Worm (Caenorhabditis elegans) whole organism, L1 larva: ENCODE measurements around the gene C35A5.6.

Experiments
- C04F5.9 ChIP-seq: sonication (generic microtip); optimal IDR thresholded peaks from 2 replicates; lab custom pipeline; 2016; ENCODE audit warnings: missing genetic modification characterization, missing compliant biosample characterization
- F16B12.6 ChIP-seq: fragments of 150-350 bp; optimal IDR thresholded peaks from 2 replicates; lab custom pipeline; 2014; ENCODE audit warnings: missing biosample characterization, missing genetic modification characterization
- Y116A8C.19 ChIP-seq: sonication (generic microtip); optimal IDR thresholded peaks from 2 replicates; lab custom pipeline; 2016; ENCODE audit warnings: missing compliant biosample characterization, missing genetic modification characterization, borderline replicate concordance
- alr-1 ChIP-seq: fragments of 200-800 bp; sonication (Bioruptor generic); optimal IDR thresholded peaks from 2 replicates; lab custom pipeline; 2018; ENCODE audit warnings: borderline replicate concordance, mild to moderate bottlenecking, missing genetic modification characterization, missing compliant biosample characterization
- aly-2 ChIP-seq: fragments of 150-350 bp; optimal IDR thresholded peaks from 2 replicates; lab custom pipeline; 2014; ENCODE audit warnings: missing biosample characterization, missing genetic modification characterization
- blmp-1 ChIP-seq: fragments of 150-350 bp; optimal IDR thresholded peaks from 2 replicates; lab custom pipeline; 2014; ENCODE audit warnings: missing biosample characterization, missing genetic modification characterization
- ceh-63 ChIP-seq: fragments of 200-800 bp; sonication (Bioruptor generic); optimal IDR thresholded peaks from 2 replicates; lab custom pipeline; 2018; ENCODE audit warnings: mild to moderate bottlenecking, missing genetic modification characterization, missing compliant biosample characterization
- ceh-8 ChIP-seq: fragments of 200-800 bp; sonication (Bioruptor generic); optimal IDR thresholded peaks from 2 replicates; lab custom pipeline; 2018; ENCODE audit warnings: mild to moderate bottlenecking, missing genetic modification characterization, moderate library complexity, missing compliant biosample characterization
- ceh-88 ChIP-seq: fragments of 200-800 bp; sonication (Bioruptor generic); IDR thresholded peaks from 2 replicates; pipeline ENCODE4 v1.3.6; 2022; ENCODE audit warnings: missing genetic modification characterization, missing compliant biosample characterization
- ceh-90 ChIP-seq: sonication (generic microtip); optimal IDR thresholded peaks from 2 replicates; lab custom pipeline; 2016; ENCODE audit warnings: missing genetic modification characterization, missing compliant biosample characterization
- ces-1 ChIP-seq: fragments of 150-350 bp; optimal IDR thresholded peaks from 2 replicates; lab custom pipeline; 2014; ENCODE audit warnings: missing biosample characterization, missing genetic modification reagents, missing genetic modification characterization
- dpl-1 ChIP-seq, 3 experiments: fragments of 150-350 bp in 2 of 3; sonication (generic microtip) in 1 of 3; optimal IDR thresholded peaks; 2 replicates each; lab custom pipeline; 2014 to 2017; ENCODE audit warnings: missing biosample characterization in 3 of 3, missing genetic modification characterization in 3 of 3, missing genetic modification reagents in 3 of 3
- efl-1 ChIP-seq, 4 experiments: fragments of 150-350 bp; optimal IDR thresholded peaks in 3 of 4; peaks in 1 of 4; 1 replicate in 1 of 4; 2 replicates in 3 of 4; lab custom pipeline; 2014; ENCODE audit warnings: missing biosample characterization in 2 of 4, missing genetic modification characterization in 2 of 4, missing genetic modification reagents in 2 of 4
- egl-13 ChIP-seq: sonication (generic microtip); optimal IDR thresholded peaks from 2 replicates; lab custom pipeline; 2016; ENCODE audit warnings: missing genotype, missing genetic modification reagents, missing genetic modification characterization, missing compliant biosample characterization
- egl-27 ChIP-seq, 2 experiments: fragments of 150-350 bp in 1 of 2; sonication (generic microtip); optimal IDR thresholded peaks; 3 replicates each; lab custom pipeline; 2017 to 2018; ENCODE audit warnings: missing biosample characterization in 2 of 2, missing genetic modification characterization in 2 of 2, missing genetic modification reagents in 2 of 2
- elt-2 ChIP-seq: sonication (generic microtip); optimal IDR thresholded peaks from 2 replicates; lab custom pipeline; 2016; ENCODE audit warnings: missing genetic modification characterization, mild to moderate bottlenecking, inconsistent platforms, missing compliant biosample characterization, missing genetic modification reagents
- fkh-10 ChIP-seq: sonication (generic microtip); optimal IDR thresholded peaks from 2 replicates; lab custom pipeline; 2017; ENCODE audit warnings: missing biosample characterization, missing genetic modification reagents, missing genetic modification characterization
- hlh-17 ChIP-seq: fragments of 200-800 bp; sonication (Bioruptor generic); optimal IDR thresholded peaks from 2 replicates; lab custom pipeline; 2018; ENCODE audit warnings: missing genetic modification characterization, mild to moderate bottlenecking, missing compliant biosample characterization, moderate library complexity, borderline replicate concordance
- hlh-4 ChIP-seq: sonication (generic microtip); optimal IDR thresholded peaks from 2 replicates; lab custom pipeline; 2016; ENCODE audit warnings: mild to moderate bottlenecking, missing genetic modification characterization, missing compliant biosample characterization
- hpl-2 ChIP-seq: fragments of 150-350 bp; optimal IDR thresholded peaks from 2 replicates; lab custom pipeline; 2014; ENCODE audit warnings: missing biosample characterization, missing genetic modification reagents, missing genetic modification characterization
- irx-1 ChIP-seq: sonication (generic microtip); optimal IDR thresholded peaks from 2 replicates; lab custom pipeline; 2016; ENCODE audit warnings: missing genetic modification characterization, missing compliant biosample characterization
- jun-1 ChIP-seq: fragments of 150-350 bp; optimal IDR thresholded peaks from 2 replicates; lab custom pipeline; 2014; ENCODE audit warnings: missing biosample characterization, missing genetic modification reagents, missing genetic modification characterization
- lin-13 ChIP-seq: fragments of 150-350 bp; optimal IDR thresholded peaks from 2 replicates; lab custom pipeline; 2014; ENCODE audit warnings: missing biosample characterization, missing genetic modification reagents, missing genetic modification characterization
- lin-15B ChIP-seq: fragments of 150-350 bp; sonication (generic microtip); optimal IDR thresholded peaks from 3 replicates; lab custom pipeline; 2014; ENCODE audit warnings: missing biosample characterization, missing genetic modification characterization
- lir-3 ChIP-seq: sonication (generic microtip); optimal IDR thresholded peaks from 2 replicates; lab custom pipeline; 2016; ENCODE audit warnings: mild to moderate bottlenecking, missing genetic modification characterization, moderate library complexity, missing compliant biosample characterization; ENCODE audit not compliant: poor library complexity
- lsy-2 ChIP-seq, 2 experiments: fragments of 150-350 bp; optimal IDR thresholded peaks; 2 replicates each; lab custom pipeline; 2014; ENCODE audit warnings: missing biosample characterization in 2 of 2, missing genetic modification characterization in 2 of 2
- mdl-1 ChIP-seq, 2 experiments: fragments of 150-350 bp; optimal IDR thresholded peaks; 2 replicates each; lab custom pipeline; 2014 to 2017; ENCODE audit warnings: missing biosample characterization in 2 of 2, missing genetic modification characterization in 2 of 2, inconsistent platforms in 1 of 2
- mep-1 ChIP-seq: fragments of 150-350 bp; optimal IDR thresholded peaks from 2 replicates; lab custom pipeline; 2014; ENCODE audit warnings: missing biosample characterization, missing genetic modification characterization
- nhr-11 ChIP-seq: fragments of 150-350 bp; optimal IDR thresholded peaks from 2 replicates; lab custom pipeline; 2014; ENCODE audit warnings: missing biosample characterization, missing genetic modification characterization
- nhr-19 ChIP-seq: fragments of 200-800 bp; sonication (Bioruptor generic); conservative IDR thresholded peaks from 2 replicates; pipeline ENCODE4 v1.3.6; 2022; ENCODE audit warnings: missing genetic modification characterization, missing compliant biosample characterization
- nhr-20 ChIP-seq: sonication (generic microtip); optimal IDR thresholded peaks from 2 replicates; lab custom pipeline; 2016; ENCODE audit warnings: mild to moderate bottlenecking, missing genetic modification characterization, missing compliant biosample characterization
- nhr-237 ChIP-seq: fragments of 150-350 bp; optimal IDR thresholded peaks from 2 replicates; lab custom pipeline; 2014; ENCODE audit warnings: missing biosample characterization, missing genetic modification characterization
- nhr-28 ChIP-seq: fragments of 150-350 bp; optimal IDR thresholded peaks from 2 replicates; lab custom pipeline; 2014; ENCODE audit warnings: missing biosample characterization, missing genetic modification characterization
- nhr-47 ChIP-seq: sonication (generic microtip); optimal IDR thresholded peaks from 2 replicates; lab custom pipeline; 2016; ENCODE audit warnings: mild to moderate bottlenecking, missing genetic modification characterization, moderate library complexity, missing compliant biosample characterization
- nhr-76 ChIP-seq: sonication (generic microtip); optimal IDR thresholded peaks from 2 replicates; lab custom pipeline; 2017; ENCODE audit warnings: missing biosample characterization, missing genetic modification characterization
- nhr-84 ChIP-seq: sonication (generic microtip); optimal IDR thresholded peaks from 2 replicates; lab custom pipeline; 2017; ENCODE audit warnings: missing biosample characterization, missing genetic modification characterization
- pag-3 ChIP-seq: sonication (generic microtip); optimal IDR thresholded peaks from 2 replicates; lab custom pipeline; 2017; ENCODE audit warnings: missing genetic modification characterization, mild to moderate bottlenecking, missing compliant biosample characterization, antibody characterized with exemption, borderline replicate concordance; ENCODE audit not compliant: insufficient read depth
- pax-3 ChIP-seq: fragments of 200-800 bp; sonication (Bioruptor generic); optimal IDR thresholded peaks from 2 replicates; lab custom pipeline; 2018; ENCODE audit warnings: mild to moderate bottlenecking, missing genetic modification characterization, moderate library complexity, missing compliant biosample characterization
- pqm-1 ChIP-seq: sonication (generic microtip); optimal IDR thresholded peaks from 3 replicates; lab custom pipeline; 2017; ENCODE audit warnings: missing biosample characterization, missing genetic modification characterization
- rnt-1 ChIP-seq: sonication (generic microtip); optimal IDR thresholded peaks from 2 replicates; lab custom pipeline; 2016; ENCODE audit warnings: mild to moderate bottlenecking, missing genetic modification characterization, moderate library complexity, missing compliant biosample characterization
- skn-1 ChIP-seq: fragments of 150-350 bp; optimal IDR thresholded peaks from 2 replicates; lab custom pipeline; 2014; ENCODE audit warnings: missing biosample characterization, missing genetic modification characterization
- snpc-4 ChIP-seq: fragments of 150-350 bp; optimal IDR thresholded peaks from 2 replicates; lab custom pipeline; 2014; ENCODE audit warnings: missing biosample characterization, missing genetic modification characterization
- snu-23 ChIP-seq: sonication (generic microtip); optimal IDR thresholded peaks from 2 replicates; lab custom pipeline; 2016; ENCODE audit warnings: missing genetic modification characterization, missing compliant biosample characterization
- sox-4 ChIP-seq: sonication (generic microtip); optimal IDR thresholded peaks from 2 replicates; lab custom pipeline; 2016; ENCODE audit warnings: missing genetic modification characterization, missing compliant biosample characterization
- tbx-2 ChIP-seq: sonication (generic microtip); optimal IDR thresholded peaks from 2 replicates; lab custom pipeline; 2016; ENCODE audit warnings: missing genetic modification characterization, missing compliant biosample characterization
- unc-62 ChIP-seq: fragments of 150-350 bp; optimal IDR thresholded peaks from 2 replicates; lab custom pipeline; 2014; ENCODE audit warnings: missing biosample characterization, missing genetic modification reagents, missing genetic modification characterization
- vab-15 ChIP-seq: sonication (generic microtip); optimal IDR thresholded peaks from 2 replicates; lab custom pipeline; 2017; ENCODE audit warnings: missing genotype, mild to moderate bottlenecking, missing genetic modification characterization, missing compliant biosample characterization
- zag-1 ChIP-seq: fragments of 150-350 bp; optimal IDR thresholded peaks from 2 replicates; lab custom pipeline; 2014; ENCODE audit warnings: missing biosample characterization, missing genetic modification characterization
- ztf-11 ChIP-seq, 2 experiments: sonication (generic microtip); optimal IDR thresholded peaks; 2 replicates each; lab custom pipeline; 2016 to 2017; ENCODE audit warnings: missing genetic modification characterization in 2 of 2, missing biosample characterization in 1 of 2, missing compliant biosample characterization in 1 of 2

C35A5.6 gene

DNA sequence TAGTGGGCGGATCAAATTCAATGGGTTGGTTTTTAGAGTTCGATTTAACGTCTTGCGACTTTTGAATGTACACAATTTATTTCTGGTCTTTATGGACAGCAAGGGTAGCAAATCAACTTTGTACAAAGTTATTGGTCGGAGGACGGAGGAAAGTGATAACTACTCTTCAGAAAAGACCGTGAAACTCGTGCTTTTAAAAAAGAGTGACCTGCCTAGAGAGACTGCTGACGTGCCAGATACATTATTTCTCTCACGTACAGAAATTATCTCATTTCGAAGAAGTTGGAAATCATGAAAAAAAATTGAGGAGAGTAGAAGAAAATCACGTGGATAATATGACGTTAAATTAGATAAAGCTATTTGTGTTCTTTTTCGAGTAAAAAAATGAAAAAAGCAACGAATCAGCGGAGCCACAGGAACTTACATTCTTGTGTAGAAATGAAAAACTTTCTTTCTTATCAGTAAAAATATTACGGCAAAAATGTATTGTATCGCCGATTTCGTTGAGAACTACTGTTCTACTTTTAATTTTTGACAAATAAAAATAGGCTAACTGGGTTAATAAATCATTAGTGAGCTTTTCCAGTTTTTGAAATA is 27.3 kb downstream of the C35A5.6 start, which contains the start of gene ppm-1.A (continued):
- TF ChIP-seq egl-13 (tag; lab: Kevin White, UChicago) (no peak), snu-23 (peak; percentile 45), ceh-8 (GFP tag; lab: Kevin White, UChicago) (no peak), elt-2 (tag; lab: Kevin White, UChicago) (no peak), hlh-17 (no peak), nhr-47 (tag; lab: Kevin White, UChicago) (no peak), Y116A8C.19 (no peak), pax-3 (tag; lab: Kevin White, UChicago) (no peak), fkh-10 (no peak)

DNA sequence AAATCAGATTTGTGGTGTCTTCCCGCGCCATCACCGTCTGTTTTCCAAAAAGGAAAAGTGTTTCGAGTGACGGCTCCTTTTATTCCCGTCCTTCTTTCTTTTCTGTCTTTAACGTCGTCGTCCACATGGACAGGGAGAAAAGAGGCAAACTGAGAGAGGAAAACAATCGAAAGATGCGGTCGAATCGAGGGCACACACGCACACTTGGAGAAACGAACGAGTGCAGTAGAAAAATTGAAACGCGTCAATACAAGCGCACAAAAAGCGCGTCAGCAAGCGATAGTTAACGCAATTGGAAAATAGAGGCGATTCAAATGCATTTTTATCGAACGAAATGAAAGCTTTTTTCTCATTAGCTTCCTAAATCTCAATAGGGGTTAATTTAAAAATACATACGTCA is 27.9 kb downstream of the C35A5.6 start:
- TF ChIP-seq nhr-76 (tag; lab: Kevin White, UChicago) (no peak), egl-27 (tag; optimal IDR thresholded peaks at IDR 0.05; lab: Kevin White, UChicago) (peak in 1 of 2 experiments; percentile 40), nhr-20 (tag; lab: Kevin White, UChicago) (peak; percentile 95), skn-1 (tag; lab: Kevin White, UChicago) (peak; percentile 85), nhr-19 (GFP tag; lab: Robert Waterston, UW) (peak; percentile 94), ceh-90 (tag; lab: Kevin White, UChicago) (peak; percentile 47), nhr-11 (tag; lab: Kevin White, UChicago) (peak; percentile 74), egl-13 (tag; lab: Kevin White, UChicago) (peak; percentile 78), ces-1 (GFP tag; lab: Kevin White, UChicago) (peak; percentile 43), pqm-1 (tag; lab: Kevin White, UChicago) (no peak), ztf-11 (tag; optimal IDR thresholded peaks at IDR 0.05; lab: Kevin White, UChicago) (peak in 1 of 2 experiments; percentile 80), hpl-2 (no peak), nhr-28 (no peak), tbx-2 (peak; percentile 95), vab-15 (tag; lab: Kevin White, UChicago) (peak; percentile 42), Y116A8C.19 (no peak), blmp-1 (tag; lab: Kevin White, UChicago) (peak; percentile 92), jun-1 (tag; lab: Kevin White, UChicago) (peak; percentile 83), hlh-4 (tag; lab: Kevin White, UChicago) (no peak), zag-1 (tag; lab: Kevin White, UChicago) (no peak), dpl-1 (GFP tag; optimal IDR thresholded peaks at IDR 0.05; lab: Kevin White, UChicago) (peak; percentile 96 to 97 (median 97)), efl-1 (optimal IDR thresholded peaks at IDR 0.05; lab: Kevin White, UChicago) (peak; percentile 82 to 98), efl-1 (GFP tag; optimal IDR thresholded peaks at IDR 0.05 in 1 of 2; lab: Kevin White, UChicago) (peak; percentile 96 to 100), mep-1 (tag; lab: Kevin White, UChicago) (peak; percentile 99), snpc-4 (tag; lab: Kevin White, UChicago) (peak; percentile 88), ceh-63 (GFP tag; lab: Kevin White, UChicago) (no peak), lir-3 (tag; lab: Kevin White, UChicago) (peak; percentile 86), aly-2 (tag; lab: Kevin White, UChicago) (peak; percentile 89), irx-1 (tag; lab: Kevin White, UChicago) (peak; percentile 89), F16B12.6 (tag; lab: Kevin White, UChicago) (peak; percentile 57), pax-3 (tag; lab: Kevin White, UChicago) (peak; percentile 79), lin-13 (peak; percentile 80), unc-62 (GFP tag; lab: Kevin White, UChicago) (no peak), pag-3 (tag; lab: Kevin White, UChicago) (no peak), rnt-1 (tag; lab: Kevin White, UChicago) (peak; percentile 96), mdl-1 (tag; optimal IDR thresholded peaks at IDR 0.05; lab: Kevin White, UChicago) (peak; percentile 34 to 94), ceh-88 (GFP tag; lab: Robert Waterston, UW) (peak; percentile 84), lsy-2 (tag; optimal IDR thresholded peaks at IDR 0.05; lab: Kevin White, UChicago) (peak; percentile 93 to 95), lin-15B (tag; lab: Kevin White, UChicago) (peak; percentile 79), sox-4 (tag; lab: Kevin White, UChicago) (peak; percentile 79), nhr-84 (no peak), nhr-237 (tag; lab: Kevin White, UChicago) (peak; percentile 76), C04F5.9 (tag; lab: Kevin White, UChicago) (peak; percentile 69), alr-1 (tag; lab: Kevin White, UChicago) (no peak)
